Worm (Caenorhabditis elegans) whole organism, young adult: ENCODE results near the gene ift-139.

ENCODE experiments used
- B0035.1 ChIP-seq: sonication (generic microtip); optimal IDR thresholded peaks from 2 replicates; lab custom pipeline; 2016; ENCODE audit warnings: missing genetic modification characterization, mild to moderate bottlenecking, missing compliant biosample characterization, missing genotype, missing genetic modification reagents
- C06A6.2 ChIP-seq: fragments of 200-800 bp; sonication (Bioruptor generic); conservative IDR thresholded peaks from 2 replicates; pipeline ENCODE4 v1.3.6; 2022; ENCODE audit warnings: missing genetic modification characterization, missing compliant biosample characterization
- D2030.7 ChIP-seq: fragments of 200-800 bp; sonication (Bioruptor generic); IDR thresholded peaks from 2 replicates; pipeline ENCODE4 v1.3.6; 2022; ENCODE audit warnings: missing genetic modification reagents, missing genetic modification characterization, missing compliant biosample characterization
- F52B5.7 ChIP-seq: sonication (generic microtip); optimal IDR thresholded peaks from 2 replicates; lab custom pipeline; 2016; ENCODE audit warnings: mild to moderate bottlenecking, missing genetic modification characterization, missing compliant biosample characterization
- K11D2.4 ChIP-seq: fragments of 200-800 bp; sonication (Bioruptor generic); IDR thresholded peaks from 2 replicates; pipeline ENCODE4 v1.3.6; 2022; ENCODE audit warnings: missing genetic modification reagents, missing genetic modification characterization, missing compliant biosample characterization
- K12H6.12 ChIP-seq: fragments of 200-800 bp; sonication (Bioruptor generic); optimal IDR thresholded peaks from 2 replicates; lab custom pipeline; 2018; ENCODE audit warnings: mild to moderate bottlenecking, missing genetic modification characterization, missing compliant biosample characterization
- T07F8.4 ChIP-seq: sonication (generic microtip); optimal IDR thresholded peaks from 2 replicates; lab custom pipeline; 2016; ENCODE audit warnings: mild to moderate bottlenecking, missing genetic modification characterization, moderate library complexity, missing compliant biosample characterization
- Y53G8AR.9 ChIP-seq: fragments of 200-800 bp; sonication (Bioruptor generic); conservative IDR thresholded peaks from 2 replicates; pipeline ENCODE4 v1.3.6; 2022; ENCODE audit warnings: missing genetic modification reagents, missing genetic modification characterization, missing compliant biosample characterization
- Y56A3A.18 ChIP-seq: fragments of 200-800 bp; sonication (Bioruptor generic); IDR thresholded peaks from 2 replicates; pipeline ENCODE4 v1.3.6; 2022; ENCODE audit warnings: missing genetic modification reagents, missing genetic modification characterization, missing compliant biosample characterization
- atf-7 ChIP-seq: sonication (generic microtip); optimal IDR thresholded peaks from 2 replicates; lab custom pipeline; 2017; ENCODE audit warnings: mild to moderate bottlenecking, missing genetic modification characterization, missing compliant biosample characterization
- attf-6 ChIP-seq: fragments of 200-800 bp; sonication (Bioruptor generic); IDR thresholded peaks from 2 replicates; pipeline ENCODE4 v1.3.6; 2022; ENCODE audit warnings: missing genetic modification reagents, missing genetic modification characterization, missing compliant biosample characterization
- ccch-3 ChIP-seq: fragments of 200-800 bp; sonication (Bioruptor generic); optimal IDR thresholded peaks from 2 replicates; lab custom pipeline; 2018; ENCODE audit warnings: mild to moderate bottlenecking, missing genetic modification characterization, missing compliant biosample characterization
- cebp-1 ChIP-seq, 2 experiments: fragments of 200-800 bp in 1 of 2; sonication (Bioruptor generic) in 1 of 2; sonication (generic microtip) in 1 of 2; IDR thresholded peaks in 1 of 2; optimal IDR thresholded peaks in 1 of 2; 2 replicates each; pipeline versions ENCODE4 v1.3.6 to Lab custom; 2017 to 2022; ENCODE audit warnings: missing compliant biosample characterization in 2 of 2, missing genetic modification characterization in 2 of 2, mild to moderate bottlenecking in 1 of 2, missing genetic modification reagents in 1 of 2, moderate library complexity in 1 of 2
- chd-7 ChIP-seq: sonication (generic microtip); optimal IDR thresholded peaks from 2 replicates; lab custom pipeline; 2016; ENCODE audit warnings: mild to moderate bottlenecking, missing genetic modification characterization, moderate library complexity, missing compliant biosample characterization
- dox-1 ChIP-seq: fragments of 200-800 bp; sonication (Bioruptor generic); IDR thresholded peaks from 2 replicates; pipeline ENCODE4 v1.3.6; 2022; ENCODE audit warnings: missing genetic modification reagents, missing genetic modification characterization, missing compliant biosample characterization
- egrh-3 ChIP-seq: fragments of 200-800 bp; sonication (Bioruptor generic); IDR thresholded peaks from 2 replicates; pipeline ENCODE4 v1.3.6; 2022; ENCODE audit warnings: missing genetic modification reagents, missing genetic modification characterization, missing compliant biosample characterization
- ekl-4 ChIP-seq: fragments of 200-800 bp; sonication (Bioruptor generic); IDR thresholded peaks from 2 replicates; pipeline ENCODE4 v1.3.6; 2022; ENCODE audit warnings: missing genetic modification reagents, missing genetic modification characterization, missing compliant biosample characterization
- hlh-12 ChIP-seq: sonication (generic microtip); optimal IDR thresholded peaks from 2 replicates; lab custom pipeline; 2016; ENCODE audit warnings: missing genetic modification characterization, missing compliant biosample characterization
- hlh-26 ChIP-seq: fragments of 200-800 bp; sonication (Bioruptor generic); conservative IDR thresholded peaks from 2 replicates; pipeline ENCODE4 v1.3.6; 2022; ENCODE audit warnings: missing genetic modification reagents, missing genetic modification characterization, missing compliant biosample characterization
- hmg-1.2 ChIP-seq: fragments of 200-800 bp; sonication (Bioruptor generic); IDR thresholded peaks from 2 replicates; pipeline ENCODE4 v1.3.6; 2022; ENCODE audit warnings: missing genetic modification reagents, missing genetic modification characterization, missing compliant biosample characterization
- hrde-1 ChIP-seq: sonication (generic microtip); optimal IDR thresholded peaks from 2 replicates; lab custom pipeline; 2016; ENCODE audit warnings: missing genetic modification characterization, mild to moderate bottlenecking, missing compliant biosample characterization, moderate library complexity, missing genotype, missing genetic modification reagents, borderline replicate concordance
- let-526 ChIP-seq: fragments of 200-800 bp; sonication (Bioruptor generic); IDR thresholded peaks from 2 replicates; pipeline ENCODE4 v1.3.6; 2022; ENCODE audit warnings: missing genetic modification reagents, missing genetic modification characterization, missing compliant biosample characterization
- lin-40 ChIP-seq: sonication (generic microtip); optimal IDR thresholded peaks from 2 replicates; lab custom pipeline; 2016; ENCODE audit warnings: missing genetic modification characterization, mild to moderate bottlenecking, missing compliant biosample characterization, missing genotype, missing genetic modification reagents
- lin-54 ChIP-seq: fragments of 200-800 bp; sonication (Bioruptor generic); optimal IDR thresholded peaks from 2 replicates; lab custom pipeline; 2018; ENCODE audit warnings: mild to moderate bottlenecking, missing genetic modification characterization, missing compliant biosample characterization
- lsl-1 ChIP-seq: fragments of 200-800 bp; sonication (Bioruptor generic); optimal IDR thresholded peaks from 2 replicates; lab custom pipeline; 2018; ENCODE audit warnings: mild to moderate bottlenecking, missing genetic modification characterization, moderate library complexity, missing compliant biosample characterization
- madf-6 ChIP-seq: fragments of 200-800 bp; sonication (Bioruptor generic); IDR thresholded peaks from 2 replicates; pipeline ENCODE4 v1.3.6; 2022; ENCODE audit warnings: missing genetic modification reagents, missing genetic modification characterization, missing compliant biosample characterization
- madf-8 ChIP-seq: fragments of 200-800 bp; sonication (Bioruptor generic); conservative IDR thresholded peaks from 2 replicates; pipeline ENCODE4 v1.3.6; 2022; ENCODE audit warnings: missing genetic modification reagents, missing genetic modification characterization, missing compliant biosample characterization
- mel-28 ChIP-seq: sonication (generic microtip); optimal IDR thresholded peaks from 2 replicates; lab custom pipeline; 2016; ENCODE audit warnings: borderline replicate concordance, mild to moderate bottlenecking, missing genetic modification characterization, missing compliant biosample characterization
- mes-4 ChIP-seq: sonication (generic microtip); optimal IDR thresholded peaks from 2 replicates; lab custom pipeline; 2016; ENCODE audit warnings: missing genotype, missing genetic modification characterization, missing compliant biosample characterization
- nfyb-1 ChIP-seq: fragments of 200-800 bp; sonication (Bioruptor generic); IDR thresholded peaks from 2 replicates; pipeline ENCODE4 v1.3.6; 2022; ENCODE audit warnings: missing genetic modification reagents, missing genetic modification characterization, missing compliant biosample characterization
- nhr-179 ChIP-seq: sonication (generic microtip); optimal IDR thresholded peaks from 2 replicates; lab custom pipeline; 2016; ENCODE audit warnings: mild to moderate bottlenecking, missing genetic modification characterization, missing compliant biosample characterization
- pbrm-1 ChIP-seq: fragments of 200-800 bp; sonication (Bioruptor generic); IDR thresholded peaks from 2 replicates; pipeline ENCODE4 v1.3.6; 2022; ENCODE audit warnings: missing genetic modification reagents, missing genetic modification characterization, missing compliant biosample characterization
- repo-1 ChIP-seq: sonication (generic microtip); optimal IDR thresholded peaks from 2 replicates; lab custom pipeline; 2017; ENCODE audit warnings: mild to moderate bottlenecking, missing genetic modification characterization, missing compliant biosample characterization
- rpc-1 ChIP-seq, 2 experiments: fragments of 150-350 bp in 1 of 2; sonication (generic microtip) in 1 of 2; optimal IDR thresholded peaks; 2 replicates each; lab custom pipeline; 2014 to 2018; ENCODE audit warnings: missing biosample characterization in 1 of 2, missing genetic modification characterization in 1 of 2, missing genetic modification reagents in 1 of 2, missing genotype in 1 of 2
- sea-2 ChIP-seq: fragments of 200-800 bp; sonication (Bioruptor generic); IDR thresholded peaks from 2 replicates; pipeline ENCODE4 v1.3.6; 2022; ENCODE audit warnings: missing genetic modification characterization, missing compliant biosample characterization
- zfh-2 ChIP-seq: fragments of 200-800 bp; sonication (Bioruptor generic); conservative IDR thresholded peaks from 2 replicates; pipeline ENCODE4 v1.3.6; 2022; ENCODE audit warnings: missing genetic modification reagents, missing genetic modification characterization, missing compliant biosample characterization
- ztf-25 ChIP-seq: fragments of 200-800 bp; sonication (Bioruptor generic); IDR thresholded peaks from 2 replicates; pipeline ENCODE4 v1.3.6; 2022; ENCODE audit warnings: missing genetic modification reagents, missing genetic modification characterization, missing compliant biosample characterization
- ztf-28 ChIP-seq: fragments of 200-800 bp; sonication (Bioruptor generic); IDR thresholded peaks from 2 replicates; pipeline ENCODE4 v1.3.6; 2022; ENCODE audit warnings: missing genetic modification reagents, missing genetic modification characterization, missing compliant biosample characterization

Gene ift-139

DNA sequence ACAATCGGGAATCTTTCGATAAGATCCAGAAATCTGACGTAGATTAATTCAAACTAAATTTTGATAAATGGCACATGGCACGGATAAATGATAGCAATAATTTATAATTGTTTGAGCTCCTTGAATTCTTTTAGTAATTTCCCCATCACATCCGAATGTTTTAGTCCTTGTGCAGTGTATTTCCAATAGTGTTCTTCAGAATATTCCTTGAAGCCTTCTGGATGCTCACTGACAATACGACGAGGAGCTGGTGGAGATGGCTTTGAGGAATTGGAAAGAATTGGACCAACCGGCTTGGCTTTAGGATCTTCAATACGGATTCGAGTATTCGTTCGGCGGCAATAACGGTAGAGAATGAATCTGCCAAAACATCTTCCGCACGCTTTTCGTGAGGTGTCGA lies 32.8 kb downstream of the ift-139 start:
- TF ChIP-seq attf-6 (GFP tag; lab: Robert Waterston, UW) (no peak), lin-54 (no peak), atf-7 (tag; lab: Kevin White, UChicago) (no peak), B0035.1 (no peak), chd-7 (tag; lab: Kevin White, UChicago) (peak; percentile 5), egrh-3 (no peak), nfyb-1 (0 out of 2 replicates have a peak, but pooled peaks have one; percentile 39), Y53G8AR.9 (GFP tag; lab: Robert Waterston, UW) (no peak), hrde-1 (no peak), T07F8.4 (no peak), rpc-1 (optimal IDR thresholded peaks at IDR 0.05; lab: Kevin White, UChicago) (no peak), rpc-1 (tag; optimal IDR thresholded peaks at IDR 0.05; lab: Kevin White, UChicago) (no peak), dox-1 (no peak), hmg-1.2 (GFP tag; lab: Robert Waterston, UW) (0 out of 2 replicates have a peak, but pooled peaks have one; percentile 7), pbrm-1 (GFP tag; lab: Robert Waterston, UW) (no peak), cebp-1 (GFP tag; IDR thresholded peaks at IDR 0.05; lab: Robert Waterston, UW) (no peak), cebp-1 (tag; optimal IDR thresholded peaks at IDR 0.05; lab: Kevin White, UChicago) (peak; percentile 2), nhr-179 (no peak), ccch-3 (GFP tag; lab: Kevin White, UChicago) (no peak), ekl-4 (0 out of 2 replicates have a peak, but pooled peaks have one; percentile 24), F52B5.7 (tag; lab: Kevin White, UChicago) (peak; percentile 12), mel-28 (no peak), madf-6 (GFP tag; lab: Robert Waterston, UW) (no peak)

ce11 chrIII:6002024-6002423 lies 37.2 kb downstream of the ift-139 start:
- TF ChIP-seq hlh-12 (tag; lab: Kevin White, UChicago) (no peak), repo-1 (tag; lab: Kevin White, UChicago) (no peak), lsl-1 (no peak), let-526 (GFP tag; lab: Robert Waterston, UW) (no peak), nhr-179 (no peak), hlh-26 (GFP tag; lab: Robert Waterston, UW) (no peak), K11D2.4 (GFP tag; lab: Robert Waterston, UW) (no peak), D2030.7 (no peak), Y56A3A.18 (no peak), hmg-1.2 (GFP tag; lab: Robert Waterston, UW) (no peak), sea-2 (GFP tag; lab: Robert Waterston, UW) (no peak), C06A6.2 (GFP tag; lab: Robert Waterston, UW) (no peak), madf-8 (GFP tag; lab: Robert Waterston, UW) (no peak), atf-7 (tag; lab: Kevin White, UChicago) (no peak), zfh-2 (no peak), ztf-25 (GFP tag; lab: Robert Waterston, UW) (no peak), lin-54 (no peak), mes-4 (no peak), ztf-28 (no peak)

ce11 chrIII:5999629-6000028 lies 39.6 kb downstream of the ift-139 start:
- TF ChIP-seq lin-40 (peak; percentile 6), cebp-1 (GFP tag; IDR thresholded peaks at IDR 0.05; lab: Robert Waterston, UW) (no peak), cebp-1 (tag; optimal IDR thresholded peaks at IDR 0.05; lab: Kevin White, UChicago) (peak; percentile 34), K12H6.12 (tag; lab: Kevin White, UChicago) (peak; percentile 35), attf-6 (GFP tag; lab: Robert Waterston, UW) (no peak)
- TF ChIP-seq, all 124 proteins: peak for 3
